Fruit fly (Drosophila melanogaster) whole organism, embryonic: ENCODE data around the gene CG34278.

Experiments used
- Abd-B ChIP-seq: fragments of 200-800 bp; sonication (Bioruptor generic); optimal IDR thresholded peaks from 2 replicates; lab custom pipeline; 2018; ENCODE audit warnings: missing biosample characterization, mild to moderate bottlenecking, missing genetic modification characterization, moderate library complexity
- CG10147 ChIP-seq: fragments of 200-800 bp; sonication (Bioruptor generic); optimal IDR thresholded peaks from 2 replicates; lab custom pipeline; 2019; ENCODE audit warnings: missing biosample characterization, mild to moderate bottlenecking, missing genetic modification characterization, moderate library complexity
- CG10321 ChIP-seq: fragments of 200-800 bp; sonication (Bioruptor generic); IDR thresholded peaks from 2 replicates; pipeline ENCODE4 v1.3.6; 2022; ENCODE audit warnings: missing biosample characterization, missing genetic modification characterization
- CG10431 ChIP-seq: fragments of 200-800 bp; sonication (Bioruptor generic); optimal IDR thresholded peaks from 3 replicates; lab custom pipeline; 2018; ENCODE audit warnings: missing biosample characterization, mild to moderate bottlenecking, missing genetic modification characterization
- CG10959 ChIP-seq: fragments of 200-800 bp; sonication (Bioruptor generic); IDR thresholded peaks from 2 replicates; pipeline ENCODE4 v1.3.6; 2022; ENCODE audit warnings: missing biosample characterization, missing genetic modification characterization
- CG11695 ChIP-seq: fragments of 200-800 bp; sonication (Bioruptor generic); IDR thresholded peaks from 3 replicates; pipeline ENCODE4 v1.3.6; 2022; ENCODE audit warnings: missing biosample characterization, missing genetic modification characterization
- CG12659 ChIP-seq: fragments of 200-800 bp; sonication (Bioruptor generic); optimal IDR thresholded peaks from 3 replicates; lab custom pipeline; 2017; ENCODE audit warnings: mild to moderate bottlenecking, missing biosample characterization, missing genetic modification reagents, missing genetic modification characterization
- CG12942 ChIP-seq: fragments of 200-800 bp; sonication (Bioruptor generic); optimal IDR thresholded peaks from 3 replicates; lab custom pipeline; 2016; ENCODE audit warnings: missing biosample characterization, missing genetic modification characterization
- CG13894 ChIP-seq: fragments of 200-800 bp; sonication (Bioruptor generic); optimal IDR thresholded peaks from 3 replicates; lab custom pipeline; 2018; ENCODE audit warnings: missing biosample characterization, mild to moderate bottlenecking, missing genetic modification characterization, moderate library complexity
- CG14014 ChIP-seq: fragments of 200-800 bp; sonication (Bioruptor generic); IDR thresholded peaks from 2 replicates; pipeline ENCODE4 v1.3.6; 2022; ENCODE audit warnings: missing biosample characterization, missing genetic modification characterization
- CG14667 ChIP-seq: fragments of 200-800 bp; sonication (Bioruptor generic); IDR thresholded peaks from 2 replicates; pipeline ENCODE4 v1.3.6; 2022; ENCODE audit warnings: missing biosample characterization, missing genetic modification characterization
- CG1529 ChIP-seq: fragments of 200-800 bp; sonication (Bioruptor generic); optimal IDR thresholded peaks from 3 replicates; lab custom pipeline; 2018; ENCODE audit warnings: missing biosample characterization, missing genetic modification characterization
- CG17186 ChIP-seq: fragments of 200-800 bp; sonication (Bioruptor generic); optimal IDR thresholded peaks from 3 replicates; lab custom pipeline; 2017; ENCODE audit warnings: missing biosample characterization, missing genetic modification reagents, missing genetic modification characterization
- CG17328 ChIP-seq: fragments of 200-800 bp; sonication (Bioruptor generic); IDR thresholded peaks from 2 replicates; pipeline ENCODE4 v1.3.6; 2022; ENCODE audit warnings: missing biosample characterization, missing genetic modification characterization
- CG17612 ChIP-seq: fragments of 200-800 bp; sonication (Bioruptor generic); IDR thresholded peaks from 2 replicates; pipeline ENCODE4 v1.3.6; 2022; ENCODE audit warnings: missing biosample characterization, missing genetic modification characterization
- CG3065 ChIP-seq: fragments of 200-800 bp; sonication (Bioruptor generic); optimal IDR thresholded peaks from 2 replicates; lab custom pipeline; 2016; ENCODE audit warnings: missing biosample characterization, missing genetic modification characterization
- CG4360 ChIP-seq: fragments of 200-800 bp; sonication (Bioruptor generic); IDR thresholded peaks from 2 replicates; pipeline ENCODE4 v1.3.6; 2022; ENCODE audit warnings: missing biosample characterization, missing genetic modification characterization
- CG9215 ChIP-seq: fragments of 200-800 bp; sonication (Bioruptor generic); IDR thresholded peaks from 2 replicates; pipeline ENCODE4 v1.3.6; 2022; ENCODE audit warnings: missing biosample characterization, missing genetic modification characterization
- CG9876 ChIP-seq: fragments of 200-800 bp; sonication (Bioruptor generic); optimal IDR thresholded peaks from 2 replicates; lab custom pipeline; 2016; ENCODE audit warnings: missing biosample characterization, missing genetic modification characterization
- CG9932 ChIP-seq: fragments of 200-800 bp; sonication (Bioruptor generic); IDR thresholded peaks from 2 replicates; pipeline ENCODE4 v1.3.6; 2022; ENCODE audit warnings: missing biosample characterization, missing genetic modification characterization
- D19B ChIP-seq: fragments of 200-800 bp; sonication (Bioruptor generic); optimal IDR thresholded peaks from 2 replicates; lab custom pipeline; 2017; ENCODE audit warnings: missing biosample characterization, mild to moderate bottlenecking, missing genetic modification characterization
- Doc2 ChIP-seq: fragments of 200-800 bp; sonication (Bioruptor generic); IDR thresholded peaks from 2 replicates; pipeline ENCODE4 v1.3.6; 2022; ENCODE audit warnings: missing biosample characterization, missing genetic modification characterization
- E2f1 ChIP-seq: fragments of 200-800 bp; sonication (Bioruptor generic); IDR thresholded peaks from 2 replicates; pipeline ENCODE4 v1.3.6; 2022; ENCODE audit warnings: missing biosample characterization, missing genetic modification characterization
- H15 ChIP-seq: fragments of 200-800 bp; sonication (Bioruptor generic); IDR thresholded peaks from 3 replicates; pipeline ENCODE4 v1.3.6; 2022; ENCODE audit warnings: missing biosample characterization, missing genetic modification characterization
- H2.0 ChIP-seq: fragments of 200-800 bp; sonication (Bioruptor generic); IDR thresholded peaks from 2 replicates; pipeline ENCODE4 v1.3.6; 2022; ENCODE audit warnings: missing biosample characterization, missing genetic modification characterization
- HLHmδ ChIP-seq: fragments of 200-800 bp; sonication (Bioruptor generic); optimal IDR thresholded peaks from 2 replicates; lab custom pipeline; 2018; ENCODE audit warnings: missing biosample characterization, mild to moderate bottlenecking, missing genetic modification characterization, moderate library complexity
- Hand ChIP-seq: fragments of 200-800 bp; sonication (Bioruptor generic); optimal IDR thresholded peaks from 2 replicates; lab custom pipeline; 2017; ENCODE audit warnings: mild to moderate bottlenecking, missing biosample characterization, missing genetic modification reagents, missing genetic modification characterization
- Nf-YC ChIP-seq: fragments of 200-800 bp; optimal IDR thresholded peaks from 3 replicates; lab custom pipeline; 2019; ENCODE audit warnings: missing biosample characterization, mild to moderate bottlenecking, missing genetic modification characterization, moderate library complexity
- PHDP ChIP-seq: fragments of 200-800 bp; sonication (Bioruptor generic); optimal IDR thresholded peaks from 3 replicates; lab custom pipeline; 2018; ENCODE audit warnings: missing biosample characterization, mild to moderate bottlenecking, missing genetic modification characterization, moderate library complexity
- Sin3A ChIP-seq: fragments of >200 bp; optimal IDR thresholded peaks from 2 replicates; lab custom pipeline; 2018
- Tbp ChIP-seq: fragments of >200 bp; optimal IDR thresholded peaks from 2 replicates; lab custom pipeline; 2018; ENCODE audit warnings: missing biosample characterization, missing genetic modification characterization
- cg ChIP-seq: fragments of 200-800 bp; sonication (Bioruptor generic); optimal IDR thresholded peaks from 3 replicates; lab custom pipeline; 2019; ENCODE audit warnings: missing biosample characterization, mild to moderate bottlenecking, missing genetic modification characterization, moderate library complexity
- chif ChIP-seq, 2 experiments: fragments of 200-800 bp; sonication (Bioruptor generic); optimal IDR thresholded peaks; 3 replicates each; lab custom pipeline; 2016; ENCODE audit warnings: missing biosample characterization in 2 of 2, missing genetic modification characterization in 2 of 2
- crol ChIP-seq: fragments of 200-800 bp; sonication (Bioruptor generic); IDR thresholded peaks from 2 replicates; pipeline ENCODE4 v1.3.6; 2022; ENCODE audit warnings: missing biosample characterization, missing genetic modification characterization
- dpn ChIP-seq, 2 experiments: fragments of 200-800 bp; sonication (Bioruptor generic); optimal IDR thresholded peaks; 3 replicates each; lab custom pipeline; 2016; ENCODE audit warnings: missing biosample characterization in 2 of 2, missing genetic modification characterization in 2 of 2
- exex ChIP-seq: fragments of 200-800 bp; sonication (Bioruptor generic); optimal IDR thresholded peaks from 4 replicates; lab custom pipeline; 2018; ENCODE audit warnings: missing biosample characterization, mild to moderate bottlenecking, missing genetic modification characterization, moderate library complexity
- eyg ChIP-seq: fragments of 200-800 bp; sonication (Bioruptor generic); optimal IDR thresholded peaks from 3 replicates; lab custom pipeline; 2016; ENCODE audit warnings: missing biosample characterization, missing genetic modification characterization
- gcm ChIP-seq: fragments of 200-800 bp; sonication (Bioruptor generic); optimal IDR thresholded peaks from 2 replicates; lab custom pipeline; 2019; ENCODE audit warnings: missing biosample characterization, mild to moderate bottlenecking, missing genetic modification characterization, moderate library complexity
- grau ChIP-seq: fragments of 200-800 bp; optimal IDR thresholded peaks from 3 replicates; lab custom pipeline; 2019; ENCODE audit warnings: missing biosample characterization, mild to moderate bottlenecking, missing genetic modification characterization, moderate library complexity
- gro ChIP-seq: fragments of 200-800 bp; sonication (Bioruptor generic); optimal IDR thresholded peaks from 2 replicates; lab custom pipeline; 2016; ENCODE audit warnings: missing biosample characterization, missing genetic modification characterization
- kay ChIP-seq: fragments of 200-800 bp; sonication (Bioruptor generic); optimal IDR thresholded peaks from 2 replicates; lab custom pipeline; 2016; ENCODE audit warnings: missing biosample characterization, missing genetic modification characterization
- nau ChIP-seq: fragments of 200-800 bp; sonication (Bioruptor generic); optimal IDR thresholded peaks from 3 replicates; lab custom pipeline; 2017; ENCODE audit warnings: missing biosample characterization, mild to moderate bottlenecking, missing genetic modification characterization, missing genetic modification reagents
- nerfin-1 ChIP-seq: fragments of 200-800 bp; sonication (Bioruptor generic); optimal IDR thresholded peaks from 3 replicates; lab custom pipeline; 2019; ENCODE audit warnings: missing biosample characterization, mild to moderate bottlenecking, missing genetic modification characterization, moderate library complexity
- onecut ChIP-seq: fragments of 200-800 bp; sonication (Bioruptor generic); IDR thresholded peaks from 2 replicates; pipeline ENCODE4 v1.3.6; 2022; ENCODE audit warnings: missing biosample characterization, missing genetic modification characterization
- peb ChIP-seq: fragments of 200-800 bp; sonication (Bioruptor generic); IDR thresholded peaks from 2 replicates; pipeline ENCODE4 v1.3.6; 2022; ENCODE audit warnings: missing biosample characterization, missing genetic modification characterization
- pfk ChIP-seq: fragments of 200-800 bp; sonication (Bioruptor generic); optimal IDR thresholded peaks from 2 replicates; lab custom pipeline; 2018; ENCODE audit warnings: missing biosample characterization, mild to moderate bottlenecking, missing genetic modification characterization, moderate library complexity
- pho ChIP-seq: fragments of 200-800 bp; sonication (Bioruptor generic); optimal IDR thresholded peaks from 2 replicates; lab custom pipeline; 2016; ENCODE audit warnings: missing biosample characterization, missing genetic modification characterization
- sd ChIP-seq: fragments of 200-800 bp; sonication (Bioruptor generic); optimal IDR thresholded peaks from 3 replicates; lab custom pipeline; 2018; ENCODE audit warnings: missing biosample characterization, mild to moderate bottlenecking, missing genetic modification characterization, moderate library complexity
- sr ChIP-seq: fragments of 200-800 bp; sonication (Bioruptor generic); IDR thresholded peaks from 3 replicates; pipeline ENCODE4 v1.3.6; 2022; ENCODE audit warnings: missing biosample characterization, missing genetic modification characterization
- unpg ChIP-seq: fragments of 200-800 bp; sonication (Bioruptor generic); optimal IDR thresholded peaks from 3 replicates; lab custom pipeline; 2018; ENCODE audit warnings: missing biosample characterization, mild to moderate bottlenecking, missing genetic modification characterization, moderate library complexity
- yki ChIP-seq: fragments of >200 bp; optimal IDR thresholded peaks from 3 replicates; lab custom pipeline; 2018

The CG34278 gene

dm6 chr3R:17080666-17081358 lies 39.5 kb upstream of the CG34278 start (continued):
- TF ChIP-seq peb (GFP tag; lab: Robert Waterston, UW) = peak; percentile 90
- TF ChIP-seq sr (GFP tag; lab: Robert Waterston, UW) = peak; percentile 42; the same call in 1 of the 3 replicates
- peak; percentile 56; the same call in 1 of the 2 replicates for TF ChIP-seq Doc2
- peak; percentile 93 for TF ChIP-seq Hand (GFP tag; lab: Kevin White, UChicago)
- TF ChIP-seq H2.0 (GFP tag; lab: Robert Waterston, UW) = peak; percentile 86
- peak; percentile 97 for TF ChIP-seq CG12659 (GFP tag; lab: Kevin White, UChicago)
- peak; percentile 85 for TF ChIP-seq CG9215 (GFP tag; lab: Robert Waterston, UW)
- TF ChIP-seq CG10959 (GFP tag; lab: Robert Waterston, UW) = peak; percentile 77
- no peak for TF ChIP-seq Sin3A (lab: Kevin White, UChicago)
- TF ChIP-seq Nf-YC (tag; lab: Kevin White, UChicago) = peak; percentile 87
- TF ChIP-seq CG17186 (GFP tag; lab: Kevin White, UChicago) = peak; percentile 81
- peak; percentile 89 for TF ChIP-seq pho (GFP tag; lab: Kevin White, UChicago)
- peak; percentile 89 to 93 for TF ChIP-seq chif (GFP tag; optimal IDR thresholded peaks at IDR 0.05; lab: Kevin White, UChicago)
- TF ChIP-seq PHDP (tag; lab: Kevin White, UChicago) = peak; percentile 97
- peak; percentile 50 for TF ChIP-seq CG9876 (GFP tag; lab: Kevin White, UChicago)
- TF ChIP-seq Abd-B (GFP tag; lab: Kevin White, UChicago) = peak; percentile 90
- peak; percentile 85 for TF ChIP-seq sd
- peak; percentile 74 for TF ChIP-seq CG13894
- no peak for TF ChIP-seq Tbp (GFP tag; lab: Kevin White, UChicago)
- peak; percentile 89 for TF ChIP-seq CG3065 (GFP tag; lab: Kevin White, UChicago)
- TF ChIP-seq nau (GFP tag; lab: Kevin White, UChicago) = peak; percentile 97
- peak; percentile 88 for TF ChIP-seq CG10147 (GFP tag; lab: Kevin White, UChicago)
- TF ChIP-seq cg (GFP tag; lab: Kevin White, UChicago) = peak; percentile 26
- TF ChIP-seq E2f1 (GFP tag; lab: Robert Waterston, UW) = peak; percentile 94
- TF ChIP-seq CG14014 (GFP tag; lab: Robert Waterston, UW) = peak; percentile 93
- peak; percentile 96 for TF ChIP-seq CG1529
- TF ChIP-seq yki (lab: Kevin White, UChicago) = no peak
- peak; percentile 84 for TF ChIP-seq CG14667 (GFP tag; lab: Robert Waterston, UW)
- TF ChIP-seq onecut = peak; percentile 91
- TF ChIP-seq CG12942 = peak; percentile 87
- TF ChIP-seq exex (tag; lab: Kevin White, UChicago) = peak; percentile 53
- TF ChIP-seq CG10321 (GFP tag; lab: Robert Waterston, UW) = peak; percentile 67; the same call in 1 of the 2 replicates
- TF ChIP-seq CG9932 = peak; percentile 86
- peak; percentile 90 to 94 for TF ChIP-seq dpn (GFP tag; optimal IDR thresholded peaks at IDR 0.05; lab: Kevin White, UChicago)
- no peak for TF ChIP-seq pfk
- TF ChIP-seq eyg (GFP tag; lab: Kevin White, UChicago) = peak; percentile 81
- peak; percentile 59 for TF ChIP-seq crol (GFP tag; lab: Robert Waterston, UW)
- TF ChIP-seq nerfin-1 (tag; lab: Kevin White, UChicago) = peak; percentile 94
- no peak for TF ChIP-seq HLHmδ
- TF ChIP-seq grau (tag; lab: Kevin White, UChicago) = peak; percentile 95
- peak; percentile 88 for TF ChIP-seq D19B
- TF ChIP-seq CG11695 (GFP tag; lab: Robert Waterston, UW) = peak; percentile 98
- TF ChIP-seq kay (GFP tag; lab: Kevin White, UChicago) = peak; percentile 91
- peak; percentile 85 for TF ChIP-seq gro (GFP tag; lab: Kevin White, UChicago)
- peak; percentile 81 for TF ChIP-seq CG17612 (GFP tag; lab: Robert Waterston, UW)
- peak; percentile 94 for TF ChIP-seq CG17328 (GFP tag; lab: Robert Waterston, UW)
- peak; percentile 89 for TF ChIP-seq H15 (GFP tag; lab: Robert Waterston, UW)
- TF ChIP-seq CG4360 = peak; percentile 69
- peak; percentile 97 for TF ChIP-seq unpg (GFP tag; lab: Kevin White, UChicago)
- peak; percentile 98 for TF ChIP-seq gcm (GFP tag; lab: Kevin White, UChicago)
- peak; percentile 90 for TF ChIP-seq CG10431 (GFP tag; lab: Kevin White, UChicago)
